Worm (Caenorhabditis elegans) whole organism, midembryonic: ENCODE results near the gene F58B4.2.

Experiments
- cog-1 ChIP-seq: sonication (generic microtip); optimal IDR thresholded peaks from 2 replicates; lab custom pipeline; 2016; ENCODE audit warnings: missing genetic modification characterization, missing compliant biosample characterization
- ref-1 ChIP-seq: fragments of 200-800 bp; sonication (Bioruptor generic); conservative IDR thresholded peaks from 2 replicates; pipeline ENCODE4 v1.3.6; 2022; ENCODE audit warnings: missing genetic modification reagents, missing genetic modification characterization, missing compliant biosample characterization

ce11 chrV:10870050-10870449 lies 48.2 kb downstream of the F58B4.2 start:
- no peak for TF ChIP-seq cog-1
- no peak for TF ChIP-seq ref-1 (GFP tag; lab: Robert Waterston, UW)
